Worm (Caenorhabditis elegans) whole organism, L1 larva: ENCODE results near the gene C44B7.5.

Experiments
- C04F5.9 ChIP-seq: sonication (generic microtip); optimal IDR thresholded peaks from 2 replicates; lab custom pipeline; 2016; ENCODE audit warnings: missing genetic modification characterization, missing compliant biosample characterization
- C16A3.4 ChIP-seq: fragments of 150-350 bp; optimal IDR thresholded peaks from 2 replicates; lab custom pipeline; 2014; ENCODE audit warnings: missing biosample characterization, missing genetic modification characterization
- F16B12.6 ChIP-seq: fragments of 150-350 bp; optimal IDR thresholded peaks from 2 replicates; lab custom pipeline; 2014; ENCODE audit warnings: missing biosample characterization, missing genetic modification characterization
- aha-1 ChIP-seq: fragments of 150-350 bp; optimal IDR thresholded peaks from 2 replicates; lab custom pipeline; 2014; ENCODE audit warnings: missing biosample characterization, missing genetic modification characterization
- aly-2 ChIP-seq: fragments of 150-350 bp; optimal IDR thresholded peaks from 2 replicates; lab custom pipeline; 2014; ENCODE audit warnings: missing biosample characterization, missing genetic modification characterization
- ama-1 ChIP-seq: fragments of 150-350 bp; optimal IDR thresholded peaks from 2 replicates; lab custom pipeline; 2014
- blmp-1 ChIP-seq: fragments of 150-350 bp; optimal IDR thresholded peaks from 2 replicates; lab custom pipeline; 2014; ENCODE audit warnings: missing biosample characterization, missing genetic modification characterization
- ceh-82 ChIP-seq, 3 experiments: fragments of 150-350 bp in 1 of 3; sonication (generic microtip) in 2 of 3; optimal IDR thresholded peaks; 2 replicates each; lab custom pipeline; 2014 to 2017; ENCODE audit warnings: missing biosample characterization in 3 of 3, missing genetic modification characterization in 3 of 3
- ceh-90 ChIP-seq: sonication (generic microtip); optimal IDR thresholded peaks from 2 replicates; lab custom pipeline; 2016; ENCODE audit warnings: missing genetic modification characterization, missing compliant biosample characterization
- efl-1 ChIP-seq, 4 experiments: fragments of 150-350 bp; optimal IDR thresholded peaks in 3 of 4; peaks in 1 of 4; 1 replicate in 1 of 4; 2 replicates in 3 of 4; lab custom pipeline; 2014; ENCODE audit warnings: missing biosample characterization in 2 of 4, missing genetic modification characterization in 2 of 4, missing genetic modification reagents in 2 of 4
- egl-13 ChIP-seq: sonication (generic microtip); optimal IDR thresholded peaks from 2 replicates; lab custom pipeline; 2016; ENCODE audit warnings: missing genotype, missing genetic modification reagents, missing genetic modification characterization, missing compliant biosample characterization
- egl-27 ChIP-seq, 2 experiments: fragments of 150-350 bp in 1 of 2; sonication (generic microtip); optimal IDR thresholded peaks; 3 replicates each; lab custom pipeline; 2017 to 2018; ENCODE audit warnings: missing biosample characterization in 2 of 2, missing genetic modification characterization in 2 of 2, missing genetic modification reagents in 2 of 2
- elt-2 ChIP-seq: sonication (generic microtip); optimal IDR thresholded peaks from 2 replicates; lab custom pipeline; 2016; ENCODE audit warnings: missing genetic modification characterization, mild to moderate bottlenecking, inconsistent platforms, missing compliant biosample characterization, missing genetic modification reagents
- elt-3 ChIP-seq, 6 experiments: fragments of 150-350 bp in 1 of 6; sonication (generic microtip); optimal IDR thresholded peaks; 2 replicates each; lab custom pipeline; 2017 to 2018; ENCODE audit warnings: missing biosample characterization in 6 of 6, missing genetic modification characterization in 6 of 6, inconsistent platforms in 1 of 6
- fkh-10 ChIP-seq: sonication (generic microtip); optimal IDR thresholded peaks from 2 replicates; lab custom pipeline; 2017; ENCODE audit warnings: missing biosample characterization, missing genetic modification reagents, missing genetic modification characterization
- fkh-4 ChIP-seq: sonication (generic microtip); optimal IDR thresholded peaks from 2 replicates; lab custom pipeline; 2016; ENCODE audit warnings: missing compliant biosample characterization, missing genetic modification characterization, borderline replicate concordance
- hlh-17 ChIP-seq: fragments of 200-800 bp; sonication (Bioruptor generic); optimal IDR thresholded peaks from 2 replicates; lab custom pipeline; 2018; ENCODE audit warnings: missing genetic modification characterization, mild to moderate bottlenecking, missing compliant biosample characterization, moderate library complexity, borderline replicate concordance
- hpl-2 ChIP-seq: fragments of 150-350 bp; optimal IDR thresholded peaks from 2 replicates; lab custom pipeline; 2014; ENCODE audit warnings: missing biosample characterization, missing genetic modification reagents, missing genetic modification characterization
- irx-1 ChIP-seq: sonication (generic microtip); optimal IDR thresholded peaks from 2 replicates; lab custom pipeline; 2016; ENCODE audit warnings: missing genetic modification characterization, missing compliant biosample characterization
- lin-13 ChIP-seq: fragments of 150-350 bp; optimal IDR thresholded peaks from 2 replicates; lab custom pipeline; 2014; ENCODE audit warnings: missing biosample characterization, missing genetic modification reagents, missing genetic modification characterization
- lin-14 ChIP-seq: fragments of 200-800 bp; sonication (Bioruptor generic); optimal IDR thresholded peaks from 2 replicates; lab custom pipeline; 2018; ENCODE audit warnings: mild to moderate bottlenecking, missing genetic modification characterization, moderate library complexity, missing compliant biosample characterization
- lin-15B ChIP-seq: fragments of 150-350 bp; sonication (generic microtip); optimal IDR thresholded peaks from 3 replicates; lab custom pipeline; 2014; ENCODE audit warnings: missing biosample characterization, missing genetic modification characterization
- lir-3 ChIP-seq: sonication (generic microtip); optimal IDR thresholded peaks from 2 replicates; lab custom pipeline; 2016; ENCODE audit warnings: mild to moderate bottlenecking, missing genetic modification characterization, moderate library complexity, missing compliant biosample characterization; ENCODE audit not compliant: poor library complexity
- lsy-2 ChIP-seq, 2 experiments: fragments of 150-350 bp; optimal IDR thresholded peaks; 2 replicates each; lab custom pipeline; 2014; ENCODE audit warnings: missing biosample characterization in 2 of 2, missing genetic modification characterization in 2 of 2
- nhr-11 ChIP-seq: fragments of 150-350 bp; optimal IDR thresholded peaks from 2 replicates; lab custom pipeline; 2014; ENCODE audit warnings: missing biosample characterization, missing genetic modification characterization
- nhr-12 ChIP-seq: sonication (generic microtip); optimal IDR thresholded peaks from 2 replicates; lab custom pipeline; 2017; ENCODE audit warnings: missing biosample characterization, missing genetic modification characterization
- nhr-19 ChIP-seq: fragments of 200-800 bp; sonication (Bioruptor generic); conservative IDR thresholded peaks from 2 replicates; pipeline ENCODE4 v1.3.6; 2022; ENCODE audit warnings: missing genetic modification characterization, missing compliant biosample characterization
- nhr-28 ChIP-seq: fragments of 150-350 bp; optimal IDR thresholded peaks from 2 replicates; lab custom pipeline; 2014; ENCODE audit warnings: missing biosample characterization, missing genetic modification characterization
- nhr-84 ChIP-seq: sonication (generic microtip); optimal IDR thresholded peaks from 2 replicates; lab custom pipeline; 2017; ENCODE audit warnings: missing biosample characterization, missing genetic modification characterization
- pag-3 ChIP-seq: sonication (generic microtip); optimal IDR thresholded peaks from 2 replicates; lab custom pipeline; 2017; ENCODE audit warnings: missing genetic modification characterization, mild to moderate bottlenecking, missing compliant biosample characterization, antibody characterized with exemption, borderline replicate concordance; ENCODE audit not compliant: insufficient read depth
- skn-1 ChIP-seq: fragments of 150-350 bp; optimal IDR thresholded peaks from 2 replicates; lab custom pipeline; 2014; ENCODE audit warnings: missing biosample characterization, missing genetic modification characterization
- sup-37 ChIP-seq: fragments of 200-800 bp; sonication (Bioruptor generic); optimal IDR thresholded peaks from 2 replicates; lab custom pipeline; 2018; ENCODE audit warnings: mild to moderate bottlenecking, missing genetic modification characterization, missing compliant biosample characterization
- swsn-7 ChIP-seq: sonication (generic microtip); optimal IDR thresholded peaks from 2 replicates; lab custom pipeline; 2016; ENCODE audit warnings: missing genetic modification characterization, missing compliant biosample characterization
- tbx-2 ChIP-seq: sonication (generic microtip); optimal IDR thresholded peaks from 2 replicates; lab custom pipeline; 2016; ENCODE audit warnings: missing genetic modification characterization, missing compliant biosample characterization
- unc-130 ChIP-seq: fragments of 150-350 bp; optimal IDR thresholded peaks from 2 replicates; lab custom pipeline; 2017; ENCODE audit warnings: missing biosample characterization, missing genetic modification characterization, inconsistent platforms
- unc-98 ChIP-seq: fragments of 200-800 bp; sonication (Bioruptor generic); IDR thresholded peaks from 2 replicates; pipeline ENCODE4 v1.3.6; 2022; ENCODE audit warnings: missing genetic modification characterization, missing compliant biosample characterization
- ztf-11 ChIP-seq, 2 experiments: sonication (generic microtip); optimal IDR thresholded peaks; 2 replicates each; lab custom pipeline; 2016 to 2017; ENCODE audit warnings: missing genetic modification characterization in 2 of 2, missing biosample characterization in 1 of 2, missing compliant biosample characterization in 1 of 2
- ztf-4 ChIP-seq: fragments of 150-350 bp; optimal IDR thresholded peaks from 2 replicates; lab custom pipeline; 2014; ENCODE audit warnings: missing biosample characterization, missing genetic modification characterization

C44B7.5 gene

DNA sequence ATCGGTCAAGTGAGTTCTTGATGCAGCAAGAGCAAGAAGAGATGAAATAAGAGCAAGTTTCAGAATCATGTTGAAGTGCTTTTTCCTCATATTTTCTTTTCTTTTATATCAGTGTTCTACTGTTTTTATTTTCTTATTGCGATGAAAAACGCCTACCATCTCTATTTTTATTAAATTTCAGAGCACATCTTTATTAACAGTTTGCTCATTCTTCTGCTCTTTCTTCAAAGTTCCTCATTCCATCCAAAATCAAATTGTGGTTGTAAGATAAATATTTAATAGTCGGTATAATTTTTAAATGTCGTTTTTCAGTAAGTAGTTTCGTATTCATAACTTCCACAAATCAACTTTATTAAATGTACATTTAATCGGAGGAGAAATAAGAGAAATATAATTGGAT, at the start of gene C44B7.5:
C44B7.5 (minus strand) TSS at position 101 of the 400 bp plus-strand sequence.
- TF ChIP-seq elt-2 (tag; lab: Kevin White, UChicago) (no peak), lir-3 (tag; lab: Kevin White, UChicago) (no peak), unc-98 (GFP tag; lab: Robert Waterston, UW) (no peak), fkh-10 (GFP tag; lab: Kevin White, UChicago) (no peak), ztf-4 (tag; lab: Kevin White, UChicago) (no peak), irx-1 (tag; lab: Kevin White, UChicago) (no peak), aha-1 (tag; lab: Kevin White, UChicago) (no peak), lin-13 (GFP tag; lab: Kevin White, UChicago) (no peak)

DNA sequence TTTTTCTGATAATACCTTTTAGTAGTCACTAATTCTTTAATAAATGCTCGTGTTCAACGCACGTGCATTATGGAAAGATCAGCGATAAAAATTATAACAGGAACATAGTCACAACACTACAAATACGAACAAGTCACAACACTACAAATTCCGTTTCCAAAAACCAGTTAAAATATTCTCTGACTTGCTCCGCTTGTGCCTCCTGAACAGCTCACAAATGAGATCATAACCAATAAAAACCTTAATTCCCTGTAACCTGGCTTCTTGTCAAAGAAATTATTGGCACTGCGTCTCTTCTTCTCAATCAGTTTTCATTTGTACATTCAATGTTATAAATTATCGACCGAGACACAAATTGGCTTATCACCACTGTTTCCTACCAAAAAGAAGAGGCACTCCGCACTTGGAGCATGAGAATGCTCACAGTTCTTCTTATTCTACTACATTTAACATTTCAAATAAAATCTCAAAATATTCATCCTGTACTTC, 47.0 kb upstream of the C44B7.5 start, which contains the start of gene B0252.1:
B0252.1 (plus strand) TSS at position 318 of the 489 bp plus-strand sequence.
- no peak for TF ChIP-seq efl-1 (optimal IDR thresholded peaks at IDR 0.05; lab: Kevin White, UChicago)
- no peak for TF ChIP-seq efl-1 (GFP tag; optimal IDR thresholded peaks at IDR 0.05 in 1 of 2; lab: Kevin White, UChicago)
- no peak for TF ChIP-seq elt-3 (tag; optimal IDR thresholded peaks at IDR 0.05; lab: Kevin White, UChicago)
- TF ChIP-seq aly-2 (tag; lab: Kevin White, UChicago): no peak
- no peak for TF ChIP-seq tbx-2 (tag; lab: Kevin White, UChicago)
- TF ChIP-seq lsy-2 (tag; optimal IDR thresholded peaks at IDR 0.05; lab: Kevin White, UChicago): no peak
- TF ChIP-seq nhr-19 (GFP tag; lab: Robert Waterston, UW): no peak
- TF ChIP-seq fkh-10 (GFP tag; lab: Kevin White, UChicago): no peak
- no peak for TF ChIP-seq lin-13 (GFP tag; lab: Kevin White, UChicago)

DNA sequence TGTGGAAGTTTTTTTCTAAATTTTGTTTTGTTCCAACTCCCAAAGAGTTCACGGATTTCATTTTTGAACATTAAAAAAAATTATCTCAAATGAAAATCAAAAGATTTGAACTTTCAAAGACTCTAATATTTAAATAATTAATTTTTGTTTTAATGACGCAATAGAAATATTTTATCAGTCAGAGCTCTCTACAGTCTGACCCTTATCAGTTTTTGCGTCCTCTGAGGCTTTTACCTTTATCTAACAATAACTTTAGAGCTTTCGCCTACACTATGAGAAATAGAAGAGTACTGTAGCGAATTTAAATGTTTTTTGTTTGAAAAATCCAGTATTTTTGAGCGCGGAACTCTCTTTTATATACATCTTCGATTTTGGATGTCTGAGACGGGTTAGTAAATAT, 46.5 kb upstream of the C44B7.5 start, which contains the start of gene B0252.5:
B0252.5 (minus strand) TSS at position 17 of the 400 bp plus-strand sequence.
- no peak for TF ChIP-seq nhr-84
- peak; percentile 32 for TF ChIP-seq elt-2 (tag; lab: Kevin White, UChicago)

DNA sequence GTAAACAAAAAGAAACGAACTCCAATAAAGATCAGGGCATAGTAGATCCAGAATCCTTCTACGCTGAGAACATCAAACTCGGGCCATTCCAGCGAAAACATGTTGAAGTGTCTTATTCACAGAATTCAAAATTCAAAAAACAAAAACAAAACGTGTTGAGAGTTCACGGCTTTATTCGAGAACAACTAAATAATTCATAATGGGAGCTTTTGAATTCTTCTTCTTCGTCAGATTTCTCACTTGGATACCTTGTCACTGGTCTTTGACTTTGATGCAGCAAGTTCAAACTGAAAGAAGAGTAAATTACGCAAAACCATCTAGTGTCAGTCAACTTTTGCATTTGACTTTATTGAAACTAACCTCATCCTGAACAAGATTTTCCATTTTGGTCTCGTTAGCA, 45.3 kb upstream of the C44B7.5 start, which contains the start of gene B0252.11:
B0252.11 (minus strand) TSS at position 101 of the 400 bp plus-strand sequence.
- no peak for TF ChIP-seq ztf-11 (tag; optimal IDR thresholded peaks at IDR 0.05; lab: Kevin White, UChicago)
- TF ChIP-seq efl-1 (optimal IDR thresholded peaks at IDR 0.05; lab: Kevin White, UChicago): no peak
- peak in 1 of 2 experiments; percentile 85 for TF ChIP-seq efl-1 (GFP tag; optimal IDR thresholded peaks at IDR 0.05 in 1 of 2; lab: Kevin White, UChicago)
- TF ChIP-seq egl-13 (tag; lab: Kevin White, UChicago): no peak
- no peak for TF ChIP-seq skn-1 (tag; lab: Kevin White, UChicago)

DNA sequence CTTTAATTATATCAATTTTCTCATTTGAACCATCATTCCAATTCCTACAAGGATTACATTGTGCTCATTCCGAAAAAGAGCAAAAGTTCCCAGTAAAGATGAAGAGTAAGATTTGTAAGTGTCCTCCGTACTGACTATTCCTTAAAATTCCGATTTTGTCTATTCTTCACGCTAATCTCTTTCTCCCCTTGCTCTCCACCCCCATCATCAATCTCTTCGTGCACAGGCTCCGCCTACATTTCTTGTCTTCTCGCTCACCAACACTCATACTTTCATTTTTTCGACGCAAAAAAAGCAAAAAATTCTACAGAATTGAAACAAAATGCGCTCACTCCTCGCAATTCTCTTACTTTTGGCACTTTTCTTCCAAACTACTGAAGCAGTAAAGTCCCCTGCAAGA, 43.5 kb upstream of the C44B7.5 start, which contains the start of gene B0252.8:
B0252.8 (plus strand) TSS at position 292 of the 400 bp plus-strand sequence.
- no peak for TF ChIP-seq elt-2 (tag; lab: Kevin White, UChicago)
- TF ChIP-seq egl-27 (tag; optimal IDR thresholded peaks at IDR 0.05; lab: Kevin White, UChicago): no peak
- TF ChIP-seq swsn-7 (tag; lab: Kevin White, UChicago): no peak
- TF ChIP-seq hpl-2 (GFP tag; lab: Kevin White, UChicago): no peak
- no peak for TF ChIP-seq fkh-10 (GFP tag; lab: Kevin White, UChicago)
- no peak for TF ChIP-seq fkh-4 (tag; lab: Kevin White, UChicago)
- TF ChIP-seq nhr-19 (GFP tag; lab: Robert Waterston, UW): no peak
- TF ChIP-seq, all 84 proteins: peak for 0

DNA sequence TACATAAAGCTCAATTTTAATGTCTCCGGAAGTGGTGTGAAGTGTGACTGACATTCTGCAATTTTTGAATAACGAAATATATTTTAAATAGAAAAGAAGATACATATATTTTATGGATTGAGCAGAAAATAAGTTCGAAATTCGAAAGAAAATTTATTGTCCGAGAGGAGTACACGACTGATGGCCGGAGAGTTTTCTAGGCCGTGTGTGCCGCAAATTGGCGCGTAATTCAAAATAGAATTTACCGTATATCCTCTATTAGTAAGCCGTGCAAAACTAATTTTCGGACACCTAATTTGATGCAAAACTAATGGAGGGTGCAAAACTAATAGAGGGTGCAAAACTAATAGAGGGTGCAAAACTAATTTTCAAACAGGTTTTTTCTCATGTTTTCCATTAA, 40.9 kb upstream of the C44B7.5 start, which contains the start of gene cyn-10:
cyn-10 (minus strand) TSS at position 57 of the 400 bp plus-strand sequence.
- TF ChIP-seq lin-15B (tag; lab: Kevin White, UChicago) (peak; percentile 38), lin-14 (GFP tag; lab: Kevin White, UChicago) (peak; percentile 81), egl-13 (tag; lab: Kevin White, UChicago) (peak; percentile 96), egl-27 (tag; optimal IDR thresholded peaks at IDR 0.05; lab: Kevin White, UChicago) (no peak), C04F5.9 (tag; lab: Kevin White, UChicago) (peak; percentile 95), ama-1 (lab: Kevin White, UChicago) (no peak), nhr-12 (no peak), ceh-90 (tag; lab: Kevin White, UChicago) (peak; percentile 99), skn-1 (tag; lab: Kevin White, UChicago) (peak; percentile 58), hlh-17 (peak; percentile 87), ceh-82 (tag; optimal IDR thresholded peaks at IDR 0.05; lab: Kevin White, UChicago) (peak; percentile 67 to 80 (median 72)), unc-130 (tag; lab: Kevin White, UChicago) (peak; percentile 84), C16A3.4 (tag; lab: Kevin White, UChicago) (peak; percentile 49), lsy-2 (tag; optimal IDR thresholded peaks at IDR 0.05; lab: Kevin White, UChicago) (peak; percentile 76 to 85), F16B12.6 (tag; lab: Kevin White, UChicago) (peak; percentile 30), pag-3 (tag; lab: Kevin White, UChicago) (no peak), irx-1 (tag; lab: Kevin White, UChicago) (peak; percentile 98), nhr-11 (tag; lab: Kevin White, UChicago) (peak; percentile 13), blmp-1 (tag; lab: Kevin White, UChicago) (peak; percentile 61), nhr-28 (no peak), nhr-84 (no peak), fkh-4 (tag; lab: Kevin White, UChicago) (peak; percentile 98), sup-37 (peak; percentile 71)
